Worm (Caenorhabditis elegans) whole organism, early embryonic: ENCODE measurements around the gene asp-16.

ENCODE experiments used
- F13C5.2 ChIP-seq: sonication (generic microtip); optimal IDR thresholded peaks from 2 replicates; lab custom pipeline; 2017; ENCODE audit warnings: mild to moderate bottlenecking, missing genetic modification characterization, inconsistent platforms, missing compliant biosample characterization
- ama-1 ChIP-seq: fragments of 150-350 bp; optimal IDR thresholded peaks from 2 replicates; lab custom pipeline; 2014
- ceh-13 ChIP-seq: fragments of 200-800 bp; sonication (Bioruptor generic); optimal IDR thresholded peaks from 2 replicates; lab custom pipeline; 2018; ENCODE audit warnings: mild to moderate bottlenecking, missing genetic modification characterization, missing compliant biosample characterization
- ceh-36 ChIP-seq: sonication (generic microtip); optimal IDR thresholded peaks from 2 replicates; lab custom pipeline; 2016; ENCODE audit warnings: missing genetic modification characterization, inconsistent platforms, missing compliant biosample characterization
- flt-1 ChIP-seq: fragments of 200-800 bp; sonication (Bioruptor generic); IDR thresholded peaks from 2 replicates; pipeline ENCODE4 v1.3.6; 2022; ENCODE audit warnings: missing genetic modification characterization, missing compliant biosample characterization
- hmg-4 ChIP-seq: fragments of 200-800 bp; sonication (Bioruptor generic); optimal IDR thresholded peaks from 2 replicates; lab custom pipeline; 2018; ENCODE audit warnings: mild to moderate bottlenecking, missing genetic modification characterization, missing compliant biosample characterization
- hnd-1 ChIP-seq: sonication (generic microtip); optimal IDR thresholded peaks from 2 replicates; lab custom pipeline; 2016; ENCODE audit warnings: missing genetic modification characterization, missing compliant biosample characterization
- scrt-1 ChIP-seq: fragments of 200-800 bp; sonication (Bioruptor generic); IDR thresholded peaks from 2 replicates; pipeline ENCODE4 v1.3.6; 2022; ENCODE audit warnings: missing genetic modification characterization, missing compliant biosample characterization
- sea-1 ChIP-seq: fragments of 200-800 bp; sonication (Bioruptor generic); conservative IDR thresholded peaks from 2 replicates; pipeline ENCODE4 v1.3.6; 2022; ENCODE audit warnings: missing genetic modification characterization, missing compliant biosample characterization
- tbx-37 ChIP-seq: fragments of 200-800 bp; sonication (Bioruptor generic); conservative IDR thresholded peaks from 2 replicates; pipeline ENCODE4 v1.3.6; 2022; ENCODE audit warnings: missing genetic modification reagents, missing genetic modification characterization, missing compliant biosample characterization
- tra-4 ChIP-seq: sonication (generic microtip); optimal IDR thresholded peaks from 2 replicates; lab custom pipeline; 2017; ENCODE audit warnings: missing genetic modification characterization, missing compliant biosample characterization

DNA sequence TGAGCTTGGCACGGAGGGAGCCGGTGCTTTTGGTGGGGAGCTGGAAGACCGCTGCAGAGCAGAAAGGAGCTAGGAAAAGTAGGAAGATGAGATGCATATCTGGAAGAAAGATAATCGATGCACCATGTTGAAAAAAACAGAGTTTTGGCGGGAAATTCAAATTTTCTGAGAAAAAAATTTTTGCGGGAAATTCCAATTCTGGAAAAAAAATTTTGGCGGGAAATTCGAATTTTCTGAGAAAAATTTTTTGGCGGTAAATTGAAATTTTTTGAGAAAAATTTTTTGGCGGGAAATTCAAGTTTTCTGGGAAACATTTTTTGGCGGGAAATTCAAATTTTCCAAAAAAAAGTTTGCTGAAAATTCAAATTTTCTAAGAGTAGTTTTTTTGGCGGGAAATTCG lies 5.2 kb downstream of the asp-16 start, which contains the start of gene asp-17:
- TF ChIP-seq tbx-37 (no peak), ceh-36 (tag; lab: Kevin White, UChicago) (no peak), ama-1 (lab: Kevin White, UChicago) (no peak), hmg-4 (GFP tag; lab: Kevin White, UChicago) (no peak), scrt-1 (no peak), F13C5.2 (tag; lab: Kevin White, UChicago) (no peak), hnd-1 (tag; lab: Kevin White, UChicago) (no peak), flt-1 (no peak), sea-1 (GFP tag; lab: Robert Waterston, UW) (no peak), tra-4 (tag; lab: Kevin White, UChicago) (no peak), ceh-13 (GFP tag; lab: Kevin White, UChicago) (no peak)
